Fruit fly (Drosophila melanogaster): ENCODE measurements around the gene CG43163.

Gene CG43163

DNA sequence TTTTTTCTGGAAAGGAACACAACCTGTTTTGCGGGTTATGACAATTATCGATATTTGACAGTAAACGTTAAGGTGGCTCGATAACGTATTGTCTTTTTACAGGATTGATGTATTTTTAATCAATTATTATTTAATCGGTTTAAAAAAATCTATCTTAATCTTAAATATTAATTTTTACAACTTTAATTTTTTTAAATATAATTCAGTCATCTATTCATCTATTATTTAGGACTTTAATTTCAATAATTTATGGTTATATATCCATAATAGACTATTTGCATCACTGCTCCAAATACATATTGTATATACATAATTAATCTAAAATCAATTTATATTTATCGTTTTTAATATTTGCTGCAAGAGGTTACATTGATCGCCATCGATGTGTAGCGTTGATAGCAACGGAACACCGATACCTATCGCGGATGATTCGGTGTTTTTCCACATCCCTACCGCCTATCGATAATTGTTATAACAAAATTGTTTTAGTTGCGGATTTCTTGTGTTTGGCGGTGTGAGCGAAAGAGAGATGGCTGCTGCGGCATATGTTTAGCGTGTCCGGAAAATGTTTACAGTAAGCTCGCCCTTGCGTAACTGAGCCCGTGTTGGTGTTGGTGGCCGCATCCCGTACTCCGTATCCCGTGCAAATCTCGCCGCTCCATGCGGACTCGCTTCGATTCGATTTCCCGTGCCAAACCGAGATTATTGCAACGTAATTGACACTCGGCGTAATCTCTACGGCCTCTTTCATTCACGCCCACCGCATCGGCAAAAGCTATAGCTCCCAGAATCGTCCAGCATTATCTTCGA lies 18.1 kb upstream of the CG43163 start, which contains the start of the genes GstO1 and foi:
TSS of gene GstO1 (minus strand) at position 51 of the 810 bp plus-strand sequence.
TSS of gene foi (plus strand) at position 429 of the 810 bp plus-strand sequence.
- TF ChIP-seq ovo (GFP tag; optimal IDR thresholded peaks at IDR 0.05) (peak; percentile 32), Crg-1 (GFP tag; optimal IDR thresholded peaks at IDR 0.05) (peak; percentile 52), CG11617 (GFP tag; optimal IDR thresholded peaks at IDR 0.05) (peak; percentile 48), CG7045 (GFP tag; optimal IDR thresholded peaks at IDR 0.05) (peak; percentile 11), cnc (optimal IDR thresholded peaks at IDR 0.05) (no peak), CG7101 (tag; optimal IDR thresholded peaks at IDR 0.05) (peak; percentile 59), CG12768 (GFP tag; optimal IDR thresholded peaks at IDR 0.05) (peak; percentile 22), CG33017 (tag; optimal IDR thresholded peaks at IDR 0.05) (peak; percentile 19), toe (GFP tag; optimal IDR thresholded peaks at IDR 0.05) (no peak), kay (GFP tag; ENCODE audit: borderline replicate concordance) (peak; percentile 62), Hr96 (GFP tag; optimal IDR thresholded peaks at IDR 0.05) (no peak), CG1620 (GFP tag; optimal IDR thresholded peaks at IDR 0.05) (peak; percentile 35), CG14711 (tag; optimal IDR thresholded peaks at IDR 0.05) (peak; percentile 56), Mnt (GFP tag; optimal IDR thresholded peaks at IDR 0.05) (peak; percentile 57), pad (GFP tag; optimal IDR thresholded peaks at IDR 0.05) (peak; percentile 5), cic (GFP tag; optimal IDR thresholded peaks at IDR 0.05) (peak; percentile 84), Clk (GFP tag; optimal IDR thresholded peaks at IDR 0.05) (no peak), tj (GFP tag; optimal IDR thresholded peaks at IDR 0.05) (peak; percentile 65), bab1 (GFP tag; optimal IDR thresholded peaks at IDR 0.05) (peak; percentile 57), CG5204 (GFP tag; optimal IDR thresholded peaks at IDR 0.05) (no peak)

DNA sequence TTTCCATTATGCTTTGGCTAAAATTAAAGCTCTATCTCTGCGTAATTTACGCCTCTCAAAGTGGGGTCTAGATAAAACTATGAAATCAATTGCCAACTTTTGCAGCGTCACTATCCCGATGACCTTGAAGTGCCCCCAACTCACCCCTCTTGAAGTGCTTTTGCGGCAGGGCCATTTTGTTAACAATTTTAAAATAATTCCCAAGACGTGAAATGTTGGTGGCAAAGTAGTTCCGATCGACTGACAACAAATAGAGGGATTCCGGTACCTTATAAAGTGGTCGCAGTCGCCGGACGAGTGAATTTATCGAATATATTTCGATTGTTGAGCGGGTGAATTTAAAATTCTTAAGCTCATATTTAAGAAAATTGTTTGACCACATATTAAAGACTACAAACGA lies 16.3 kb upstream of the CG43163 start, which contains the start of gene GstO2:
TSS of gene GstO2 (minus strand) at position 245 of the 400 bp plus-strand sequence.
- TF ChIP-seq Clk (GFP tag; optimal IDR thresholded peaks at IDR 0.05) (no peak), CG12768 (GFP tag; optimal IDR thresholded peaks at IDR 0.05) (peak; percentile 27), CG7101 (tag; optimal IDR thresholded peaks at IDR 0.05) (peak; percentile 3), cnc (optimal IDR thresholded peaks at IDR 0.05) (peak in 1 of 2 experiments; percentile 47), CG7045 (GFP tag; optimal IDR thresholded peaks at IDR 0.05) (no peak), tj (GFP tag; optimal IDR thresholded peaks at IDR 0.05) (peak; percentile 36), Crg-1 (GFP tag; optimal IDR thresholded peaks at IDR 0.05) (no peak), pad (GFP tag; optimal IDR thresholded peaks at IDR 0.05) (no peak), CG5204 (GFP tag; optimal IDR thresholded peaks at IDR 0.05) (no peak), CG11617 (GFP tag; optimal IDR thresholded peaks at IDR 0.05) (no peak), CG1620 (GFP tag; optimal IDR thresholded peaks at IDR 0.05) (no peak), CG33017 (tag; optimal IDR thresholded peaks at IDR 0.05) (peak; percentile 54), CG14711 (tag; optimal IDR thresholded peaks at IDR 0.05) (no peak), Mnt (GFP tag; optimal IDR thresholded peaks at IDR 0.05) (peak; percentile 24), kay (GFP tag; ENCODE audit: borderline replicate concordance) (no peak), cic (GFP tag; optimal IDR thresholded peaks at IDR 0.05) (peak; percentile 35), Hr96 (GFP tag; optimal IDR thresholded peaks at IDR 0.05) (no peak), bab1 (GFP tag; optimal IDR thresholded peaks at IDR 0.05) (peak; percentile 73), toe (GFP tag; optimal IDR thresholded peaks at IDR 0.05) (no peak), ovo (GFP tag; optimal IDR thresholded peaks at IDR 0.05) (no peak)

DNA sequence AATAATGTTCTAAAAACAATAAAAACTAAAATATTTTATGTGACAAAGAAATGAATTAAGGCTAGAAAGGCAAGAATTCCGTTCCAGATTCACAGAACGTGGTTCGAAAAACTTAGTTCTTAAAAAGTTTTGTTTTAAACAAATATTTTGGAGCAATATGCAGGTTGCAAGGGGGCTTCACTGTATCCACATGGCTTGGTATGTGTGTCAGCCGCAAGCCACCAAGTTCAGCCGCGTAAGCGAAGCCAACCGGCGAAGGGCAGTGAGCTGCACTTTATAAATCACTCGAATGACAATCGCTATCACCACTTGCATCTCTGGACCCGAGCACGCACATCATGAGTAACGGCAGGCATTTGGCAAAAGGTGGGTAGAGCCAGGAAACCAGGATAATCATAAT lies 13.3 kb upstream of the CG43163 start, which contains the start of gene se:
TSS of gene se (plus strand) at position 301 of the 400 bp plus-strand sequence.
- TF ChIP-seq CG1620 (GFP tag; optimal IDR thresholded peaks at IDR 0.05) (no peak), toe (GFP tag; optimal IDR thresholded peaks at IDR 0.05) (no peak), ovo (GFP tag; optimal IDR thresholded peaks at IDR 0.05) (no peak), cic (GFP tag; optimal IDR thresholded peaks at IDR 0.05) (no peak), Mnt (GFP tag; optimal IDR thresholded peaks at IDR 0.05) (no peak), Hr96 (GFP tag; optimal IDR thresholded peaks at IDR 0.05) (no peak), CG7101 (tag; optimal IDR thresholded peaks at IDR 0.05) (no peak), CG7045 (GFP tag; optimal IDR thresholded peaks at IDR 0.05) (no peak), Clk (GFP tag; optimal IDR thresholded peaks at IDR 0.05) (no peak), kay (GFP tag; ENCODE audit: borderline replicate concordance) (no peak), CG33017 (tag; optimal IDR thresholded peaks at IDR 0.05) (no peak), CG11617 (GFP tag; optimal IDR thresholded peaks at IDR 0.05) (no peak), bab1 (GFP tag; optimal IDR thresholded peaks at IDR 0.05) (no peak)

DNA sequence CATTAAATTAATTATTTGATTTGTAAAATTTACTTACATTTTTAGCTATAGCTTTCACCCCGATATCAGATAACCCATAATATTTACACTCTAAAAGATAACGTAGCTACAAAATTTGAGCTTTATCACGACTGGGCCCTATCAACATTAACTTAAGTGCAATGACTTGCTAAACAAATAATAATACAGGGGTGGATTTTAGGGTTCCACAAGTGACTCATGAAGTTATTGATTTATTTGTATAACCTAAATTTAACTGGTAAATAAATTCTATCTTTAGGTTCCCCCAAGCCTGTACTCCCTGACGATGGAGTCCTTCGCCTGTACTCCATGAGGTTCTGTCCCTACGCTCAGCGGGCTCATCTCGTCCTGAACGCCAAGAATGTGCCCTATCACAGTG lies 12.3 kb upstream of the CG43163 start:
- TF ChIP-seq cnc (optimal IDR thresholded peaks at IDR 0.05) = peak; percentile 62 to 97
- TF ChIP-seq Hr96 (GFP tag; optimal IDR thresholded peaks at IDR 0.05) = no peak
- peak; percentile 7 for TF ChIP-seq CG14711 (tag; optimal IDR thresholded peaks at IDR 0.05)
- TF ChIP-seq CG1620 (GFP tag; optimal IDR thresholded peaks at IDR 0.05) = no peak
- TF ChIP-seq tj (GFP tag; optimal IDR thresholded peaks at IDR 0.05) = no peak
- TF ChIP-seq toe (GFP tag; optimal IDR thresholded peaks at IDR 0.05) = no peak
- no peak for TF ChIP-seq CG12768 (GFP tag; optimal IDR thresholded peaks at IDR 0.05)
- peak; percentile 37 for TF ChIP-seq CG33017 (tag; optimal IDR thresholded peaks at IDR 0.05)
- no peak for TF ChIP-seq Mnt (GFP tag; optimal IDR thresholded peaks at IDR 0.05)
- no peak for TF ChIP-seq CG5204 (GFP tag; optimal IDR thresholded peaks at IDR 0.05)
- peak; percentile 29 for TF ChIP-seq Clk (GFP tag; optimal IDR thresholded peaks at IDR 0.05)
- peak; percentile 24 for TF ChIP-seq CG11617 (GFP tag; optimal IDR thresholded peaks at IDR 0.05)
- TF ChIP-seq CG7101 (tag; optimal IDR thresholded peaks at IDR 0.05) = peak; percentile 36
- TF ChIP-seq kay (GFP tag; ENCODE audit: borderline replicate concordance) = peak; percentile 93
- TF ChIP-seq ovo (GFP tag; optimal IDR thresholded peaks at IDR 0.05) = no peak
- peak; percentile 18 for TF ChIP-seq cic (GFP tag; optimal IDR thresholded peaks at IDR 0.05)
- TF ChIP-seq bab1 (GFP tag; optimal IDR thresholded peaks at IDR 0.05) = no peak
- TF ChIP-seq Crg-1 (GFP tag; optimal IDR thresholded peaks at IDR 0.05) = peak; percentile 7
- peak; percentile 17 for TF ChIP-seq pad (GFP tag; optimal IDR thresholded peaks at IDR 0.05)
- TF ChIP-seq CG7045 (GFP tag; optimal IDR thresholded peaks at IDR 0.05) = peak; percentile 19

DNA sequence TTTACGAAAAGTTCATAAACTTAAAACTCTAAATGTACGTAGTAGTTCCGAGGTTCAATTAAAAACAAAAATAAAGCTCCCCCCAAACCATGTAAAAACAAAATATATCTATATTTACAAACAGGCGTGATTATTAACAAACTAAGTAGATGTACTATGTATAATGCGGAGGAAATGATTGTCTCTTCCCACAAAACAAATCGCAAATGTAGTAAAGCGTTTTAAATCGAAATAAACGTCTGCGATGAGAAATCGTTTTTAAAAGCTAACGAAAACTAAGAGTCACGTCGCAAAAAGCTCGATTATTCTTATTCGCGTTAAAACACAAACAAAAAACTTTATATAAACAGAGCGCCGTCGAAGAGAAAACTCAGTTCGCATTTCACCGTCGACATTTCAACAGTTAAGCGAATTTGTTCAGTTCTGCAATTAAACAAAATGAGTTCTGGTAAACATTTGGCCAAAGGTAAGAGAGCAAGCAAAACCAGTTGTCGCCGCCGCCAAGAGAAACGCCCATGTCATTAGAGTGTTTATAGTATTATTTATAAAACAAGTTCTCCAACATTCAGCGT lies 11.7 kb upstream of the CG43163 start, which contains the start of gene GstO3:
TSS of gene GstO3 (plus strand) at position 370 of the 572 bp plus-strand sequence.
- TF ChIP-seq bab1 (GFP tag; optimal IDR thresholded peaks at IDR 0.05) (peak; percentile 44), CG7045 (GFP tag; optimal IDR thresholded peaks at IDR 0.05) (no peak), cic (GFP tag; optimal IDR thresholded peaks at IDR 0.05) (peak; percentile 84), ovo (GFP tag; optimal IDR thresholded peaks at IDR 0.05) (no peak), cnc (optimal IDR thresholded peaks at IDR 0.05) (peak in 1 of 2 experiments; percentile 45), toe (GFP tag; optimal IDR thresholded peaks at IDR 0.05) (no peak), CG33017 (tag; optimal IDR thresholded peaks at IDR 0.05) (no peak), CG1620 (GFP tag; optimal IDR thresholded peaks at IDR 0.05) (no peak), CG12768 (GFP tag; optimal IDR thresholded peaks at IDR 0.05) (peak; percentile 42), Hr96 (GFP tag; optimal IDR thresholded peaks at IDR 0.05) (no peak), CG14711 (tag; optimal IDR thresholded peaks at IDR 0.05) (no peak), pad (GFP tag; optimal IDR thresholded peaks at IDR 0.05) (no peak), CG11617 (GFP tag; optimal IDR thresholded peaks at IDR 0.05) (no peak), kay (GFP tag; ENCODE audit: borderline replicate concordance) (peak; percentile 99), Clk (GFP tag; optimal IDR thresholded peaks at IDR 0.05) (no peak), Mnt (GFP tag; optimal IDR thresholded peaks at IDR 0.05) (peak; percentile 42), CG5204 (GFP tag; optimal IDR thresholded peaks at IDR 0.05) (no peak), Crg-1 (GFP tag; optimal IDR thresholded peaks at IDR 0.05) (no peak), tj (GFP tag; optimal IDR thresholded peaks at IDR 0.05) (peak; percentile 26), CG7101 (tag; optimal IDR thresholded peaks at IDR 0.05) (peak; percentile 8)
